Worm (Caenorhabditis elegans) whole organism, L3 larva: ENCODE results near the gene C50B8.4.
A peak's percentile ranks its signal among the peaks of the same experiment; 100 is the strongest.

Experiments used
- R02D3.7 ChIP-seq: fragments of 150-350 bp; optimal IDR thresholded peaks from 2 replicates; lab custom pipeline; 2014; ENCODE audit warnings: missing biosample characterization, missing genetic modification characterization
- ZK546.5 ChIP-seq: sonication (generic microtip); optimal IDR thresholded peaks from 2 replicates; lab custom pipeline; 2017; ENCODE audit warnings: missing biosample characterization, missing genetic modification characterization
- ceh-16 ChIP-seq: sonication (generic microtip); optimal IDR thresholded peaks from 2 replicates; lab custom pipeline; 2017; ENCODE audit warnings: missing biosample characterization, missing genetic modification characterization
- ceh-28 ChIP-seq: fragments of 150-350 bp; optimal IDR thresholded peaks from 2 replicates; lab custom pipeline; 2014; ENCODE audit warnings: missing biosample characterization, missing genetic modification reagents, missing genetic modification characterization
- ceh-82 ChIP-seq: fragments of 150-350 bp; optimal IDR thresholded peaks from 2 replicates; lab custom pipeline; 2014; ENCODE audit warnings: missing biosample characterization, missing genetic modification characterization
- egl-27 ChIP-seq: sonication (generic microtip); optimal IDR thresholded peaks from 4 replicates; lab custom pipeline; 2017; ENCODE audit warnings: missing biosample characterization, missing genetic modification reagents, missing genetic modification characterization
- elt-1 ChIP-seq: fragments of 150-350 bp; optimal IDR thresholded peaks from 2 replicates; lab custom pipeline; 2014; ENCODE audit warnings: missing biosample characterization, missing genetic modification characterization
- elt-2 ChIP-seq: sonication (generic microtip); optimal IDR thresholded peaks from 2 replicates; lab custom pipeline; 2016; ENCODE audit warnings: missing genetic modification reagents, mild to moderate bottlenecking, missing genetic modification characterization, missing compliant biosample characterization
- elt-3 ChIP-seq, 3 experiments: fragments of 150-350 bp in 1 of 3; sonication (generic microtip) in 2 of 3; optimal IDR thresholded peaks; 2 replicates in 2 of 3; 4 replicates in 1 of 3; lab custom pipeline; 2014 to 2017; ENCODE audit warnings: missing biosample characterization in 3 of 3, missing genetic modification characterization in 3 of 3
- eor-1 ChIP-seq, 2 experiments: fragments of 150-350 bp; optimal IDR thresholded peaks; 2 replicates each; lab custom pipeline; 2014 to 2018; ENCODE audit warnings: missing biosample characterization in 2 of 2, missing genetic modification characterization in 2 of 2
- fkh-2 ChIP-seq: fragments of 150-350 bp; optimal IDR thresholded peaks from 2 replicates; lab custom pipeline; 2014; ENCODE audit warnings: missing biosample characterization, missing genetic modification reagents, missing genetic modification characterization
- fos-1 ChIP-seq: fragments of 150-350 bp; optimal IDR thresholded peaks from 2 replicates; lab custom pipeline; 2014; ENCODE audit warnings: missing biosample characterization, missing genetic modification characterization
- jun-1 ChIP-seq: fragments of 150-350 bp; optimal IDR thresholded peaks from 2 replicates; lab custom pipeline; 2014; ENCODE audit warnings: missing biosample characterization, missing genetic modification reagents, missing genetic modification characterization
- lsy-12 ChIP-seq: sonication (generic microtip); optimal IDR thresholded peaks from 2 replicates; lab custom pipeline; 2016; ENCODE audit warnings: mild to moderate bottlenecking, missing genetic modification characterization, missing compliant biosample characterization
- nhr-12 ChIP-seq: fragments of 150-350 bp; optimal IDR thresholded peaks from 2 replicates; lab custom pipeline; 2014; ENCODE audit warnings: missing biosample characterization, missing genetic modification characterization
- nhr-23 ChIP-seq: fragments of 150-350 bp; optimal IDR thresholded peaks from 2 replicates; lab custom pipeline; 2014; ENCODE audit warnings: missing biosample characterization, missing genetic modification reagents, missing genetic modification characterization
- nhr-237 ChIP-seq: fragments of 150-350 bp; optimal IDR thresholded peaks from 2 replicates; lab custom pipeline; 2014; ENCODE audit warnings: missing biosample characterization, missing genetic modification characterization
- nhr-25 ChIP-seq: sonication (generic microtip); optimal IDR thresholded peaks from 2 replicates; lab custom pipeline; 2017; ENCODE audit warnings: missing biosample characterization, missing genetic modification characterization
- nhr-28 ChIP-seq: fragments of 150-350 bp; optimal IDR thresholded peaks from 2 replicates; lab custom pipeline; 2014; ENCODE audit warnings: missing biosample characterization, missing genetic modification characterization
- nhr-43 ChIP-seq: sonication (generic microtip); optimal IDR thresholded peaks from 2 replicates; lab custom pipeline; 2016; ENCODE audit warnings: mild to moderate bottlenecking, missing genetic modification characterization, missing compliant biosample characterization; ENCODE audit not compliant: poor library complexity, severe bottlenecking
- nhr-67 ChIP-seq: fragments of 150-350 bp; optimal IDR thresholded peaks from 2 replicates; lab custom pipeline; 2014; ENCODE audit warnings: missing biosample characterization, missing genetic modification characterization
- nhr-76 ChIP-seq: fragments of 150-350 bp; sonication (generic microtip); optimal IDR thresholded peaks from 5 replicates; lab custom pipeline; 2014; ENCODE audit warnings: missing biosample characterization, missing genetic modification characterization
- nhr-77 ChIP-seq: fragments of 150-350 bp; optimal IDR thresholded peaks from 2 replicates; lab custom pipeline; 2014; ENCODE audit warnings: missing biosample characterization, missing genetic modification characterization
- pqm-1 ChIP-seq: fragments of 150-350 bp; optimal IDR thresholded peaks from 2 replicates; lab custom pipeline; 2017; ENCODE audit warnings: missing biosample characterization, missing genetic modification characterization, inconsistent platforms
- skn-1 ChIP-seq: fragments of 150-350 bp; optimal IDR thresholded peaks from 2 replicates; lab custom pipeline; 2014; ENCODE audit warnings: missing biosample characterization, missing genetic modification characterization
- tbx-2 ChIP-seq: sonication (generic microtip); optimal IDR thresholded peaks from 2 replicates; lab custom pipeline; 2016; ENCODE audit warnings: mild to moderate bottlenecking, missing genetic modification characterization, missing compliant biosample characterization
- unc-39 ChIP-seq: sonication (generic microtip); optimal IDR thresholded peaks from 4 replicates; lab custom pipeline; 2017; ENCODE audit warnings: missing biosample characterization, missing genetic modification characterization
- unc-62 ChIP-seq: fragments of 150-350 bp; sonication (generic microtip); optimal IDR thresholded peaks from 4 replicates; lab custom pipeline; 2014; ENCODE audit warnings: missing biosample characterization, missing genetic modification reagents, missing genetic modification characterization
- zag-1 ChIP-seq: fragments of 150-350 bp; optimal IDR thresholded peaks from 2 replicates; lab custom pipeline; 2014; ENCODE audit warnings: missing biosample characterization, missing genetic modification characterization
- ztf-11 ChIP-seq: fragments of 150-350 bp; optimal IDR thresholded peaks from 2 replicates; lab custom pipeline; 2014; ENCODE audit warnings: missing biosample characterization, missing genetic modification characterization
- ztf-4 ChIP-seq: fragments of 150-350 bp; optimal IDR thresholded peaks from 2 replicates; lab custom pipeline; 2014; ENCODE audit warnings: missing biosample characterization, missing genetic modification characterization

C50B8.4 gene

DNA sequence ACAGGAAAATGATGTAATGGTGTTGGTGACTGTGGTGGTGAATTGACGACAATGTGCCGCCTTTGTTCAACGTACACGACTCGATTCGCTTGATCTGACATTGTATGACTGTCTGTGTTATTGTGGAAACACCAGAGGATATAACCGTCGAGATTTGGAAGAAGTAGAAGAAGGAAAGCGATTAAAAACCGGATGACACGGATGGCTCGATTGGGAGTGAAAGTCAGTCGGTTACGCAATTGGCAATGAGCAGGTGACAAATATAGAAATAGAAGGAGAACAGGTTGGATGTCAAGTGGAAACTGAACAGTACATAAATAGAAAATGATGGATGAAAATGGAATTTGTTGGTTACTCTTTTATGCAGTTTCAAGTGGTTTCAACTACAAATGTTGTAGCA is 29.1 kb downstream of the C50B8.4 start, which contains the start of gene rdy-2:
TSS of gene rdy-2 (minus strand) at position 101 of the 400 bp plus-strand sequence.
- no peak for TF ChIP-seq fkh-2 (tag; lab: Kevin White, UChicago)
- no peak for TF ChIP-seq tbx-2
- no peak for TF ChIP-seq nhr-25 (tag; lab: Kevin White, UChicago)
- TF ChIP-seq ceh-16 (tag; lab: Kevin White, UChicago), result no peak
- TF ChIP-seq nhr-76 (tag; lab: Kevin White, UChicago), result no peak
- TF ChIP-seq skn-1 (tag; lab: Kevin White, UChicago), result no peak
- no peak for TF ChIP-seq elt-1
- TF ChIP-seq ztf-4 (tag; lab: Kevin White, UChicago), result no peak
- TF ChIP-seq ceh-28 (tag; lab: Kevin White, UChicago), result no peak
- no peak for TF ChIP-seq nhr-12 (tag; lab: Kevin White, UChicago)

DNA sequence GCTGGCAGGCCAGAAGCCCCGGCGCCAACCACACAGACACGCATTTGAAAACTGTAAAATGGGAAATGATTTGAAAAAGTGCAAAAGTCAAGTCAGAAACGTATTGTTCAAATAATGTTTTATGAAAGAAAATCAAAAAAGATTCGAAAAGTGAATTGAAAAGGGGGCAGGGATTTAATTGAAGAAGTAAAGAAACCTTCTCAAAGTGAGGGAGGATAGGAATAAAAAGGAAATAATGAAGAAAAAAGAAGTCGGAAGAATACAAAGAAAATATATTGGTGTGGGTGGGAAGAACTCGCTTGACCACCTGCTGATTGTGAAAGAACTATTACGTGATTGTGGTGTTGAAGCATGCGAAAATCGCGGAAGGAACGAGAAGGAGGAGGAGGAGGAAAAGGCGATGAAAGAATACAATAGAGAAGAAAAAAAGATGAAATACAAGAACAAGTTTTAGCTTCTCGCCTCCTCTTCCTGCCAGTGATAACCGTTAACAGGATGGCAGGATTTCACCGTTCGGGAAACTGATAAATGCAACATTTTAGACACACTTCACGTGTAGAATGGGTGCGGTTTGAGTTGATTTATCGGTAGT is 34.9 kb downstream of the C50B8.4 start, which contains the start of gene fmo-4:
TSS of gene fmo-4 (minus strand) at position 51 of the 592 bp plus-strand sequence.
- TF ChIP-seq nhr-25 (tag; lab: Kevin White, UChicago), result peak; percentile 27
- no peak for TF ChIP-seq lsy-12
- no peak for TF ChIP-seq nhr-77 (tag; lab: Kevin White, UChicago)
- TF ChIP-seq nhr-43 (tag; lab: Kevin White, UChicago), result peak; percentile 96

DNA sequence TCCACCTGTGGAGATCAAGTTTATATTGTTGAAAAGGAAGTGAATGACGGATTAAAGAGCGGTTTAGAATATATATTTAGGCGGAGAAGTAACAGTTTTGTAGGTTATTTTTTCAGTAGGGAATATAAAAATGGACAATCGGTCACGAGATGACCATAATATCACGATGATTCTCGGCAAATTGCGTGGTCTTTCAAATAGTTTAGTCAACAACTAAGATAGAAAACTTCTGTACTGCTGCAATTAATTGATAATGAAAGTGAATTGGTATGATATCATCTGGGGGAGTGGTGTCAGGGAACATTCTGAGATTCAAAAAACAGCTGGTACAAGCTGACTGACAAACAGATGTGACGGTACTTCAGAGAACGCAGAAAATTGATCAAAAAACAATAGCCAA is 36.7 kb downstream of the C50B8.4 start:
- TF ChIP-seq zag-1 (tag; lab: Kevin White, UChicago) (no peak), elt-2 (tag; lab: Kevin White, UChicago) (no peak), nhr-23 (tag; lab: Kevin White, UChicago) (peak; percentile 44), nhr-43 (tag; lab: Kevin White, UChicago) (peak; percentile 12), ceh-28 (tag; lab: Kevin White, UChicago) (no peak), eor-1 (tag; optimal IDR thresholded peaks at IDR 0.05; lab: Kevin White, UChicago) (no peak), ztf-4 (tag; lab: Kevin White, UChicago) (no peak), elt-3 (tag; optimal IDR thresholded peaks at IDR 0.05; lab: Kevin White, UChicago) (no peak), R02D3.7 (tag; lab: Kevin White, UChicago) (no peak), nhr-76 (tag; lab: Kevin White, UChicago) (no peak), pqm-1 (no peak), skn-1 (tag; lab: Kevin White, UChicago) (no peak), egl-27 (tag; lab: Kevin White, UChicago) (no peak), ZK546.5 (tag; lab: Kevin White, UChicago) (no peak)

ce11 chrV:13609806-13610205 is 38.0 kb downstream of the C50B8.4 start:
- TF ChIP-seq R02D3.7 (tag; lab: Kevin White, UChicago) (no peak), nhr-23 (tag; lab: Kevin White, UChicago) (peak; percentile 66)
- TF ChIP-seq, all 47 proteins: peak for 1

ce11 chrV:13611782-13612181 is 40.0 kb downstream of the C50B8.4 start, which contains the start of gene spig-9:
Gene spig-9, minus strand, starts transcription at chrV:13611882.
- TF ChIP-seq unc-62 (GFP tag; lab: Kevin White, UChicago), result no peak
- TF ChIP-seq pqm-1, result no peak
- TF ChIP-seq ZK546.5 (tag; lab: Kevin White, UChicago), result no peak
- no peak for TF ChIP-seq nhr-28 (tag; lab: Kevin White, UChicago)
- TF ChIP-seq unc-39 (tag; lab: Kevin White, UChicago), result no peak
- no peak for TF ChIP-seq elt-2 (tag; lab: Kevin White, UChicago)
- no peak for TF ChIP-seq nhr-237 (tag; lab: Kevin White, UChicago)
- TF ChIP-seq nhr-77 (tag; lab: Kevin White, UChicago), result no peak
- TF ChIP-seq tbx-2, result no peak
- TF ChIP-seq ceh-82, result no peak
- TF ChIP-seq ztf-4 (tag; lab: Kevin White, UChicago), result no peak
- no peak for TF ChIP-seq R02D3.7 (tag; lab: Kevin White, UChicago)
- TF ChIP-seq ztf-11 (tag; lab: Kevin White, UChicago), result no peak
- no peak for TF ChIP-seq jun-1 (tag; lab: Kevin White, UChicago)
- no peak for TF ChIP-seq nhr-67 (tag; lab: Kevin White, UChicago)
- no peak for TF ChIP-seq fos-1 (tag; lab: Kevin White, UChicago)
- no peak for TF ChIP-seq nhr-12 (tag; lab: Kevin White, UChicago)
